Fruit fly (Drosophila melanogaster): ENCODE results near the gene CG3699.

The CG3699 gene

DNA sequence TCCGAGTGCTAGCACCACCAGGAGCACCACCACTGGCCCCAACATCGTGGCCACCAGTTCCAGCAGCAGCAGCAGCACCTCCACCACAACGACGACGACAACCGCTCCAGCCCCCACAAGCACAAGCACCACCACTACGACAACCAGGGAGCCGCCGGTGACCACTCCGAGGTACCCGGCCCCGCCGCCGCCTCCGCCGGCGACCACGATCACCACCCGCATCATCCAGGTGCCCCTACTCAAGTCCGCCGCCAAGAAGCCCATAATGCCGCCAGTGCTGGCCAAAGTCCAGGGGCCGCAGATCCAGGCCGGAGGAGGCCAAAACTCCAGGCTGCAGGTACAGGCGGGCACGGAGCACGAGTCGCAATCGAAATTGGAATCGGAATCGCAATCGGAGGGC is 13.3 kb downstream of the CG3699 start:
- TF ChIP-seq Hr39 (optimal IDR thresholded peaks at IDR 0.05) (peak; percentile 52), sim (GFP tag; IDR thresholded peaks at IDR 0.05) (no peak), Med (GFP tag) (peak; percentile 39)

DNA sequence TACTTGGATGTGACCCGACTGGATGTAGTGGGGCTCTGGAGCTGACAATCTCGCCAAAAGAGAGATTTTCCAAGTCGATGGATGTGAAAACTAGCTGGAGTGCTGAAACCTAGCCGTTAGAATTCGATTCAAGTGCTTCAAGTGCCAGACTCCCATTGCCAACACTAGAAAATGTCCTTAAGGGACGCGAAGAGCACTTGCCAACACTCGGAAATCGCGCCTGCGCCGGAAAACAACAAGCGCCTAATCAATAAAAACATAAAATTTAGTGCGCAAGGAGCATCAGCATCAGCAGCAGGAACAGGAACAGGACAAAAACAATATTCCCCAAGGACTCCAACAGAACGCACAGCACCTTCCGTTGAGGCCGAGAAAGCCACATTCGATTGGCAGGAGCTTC is 14.4 kb downstream of the CG3699 start:
- TF ChIP-seq CG13287 (GFP tag; IDR thresholded peaks at IDR 0.05; ENCODE audit: partially characterized antibody) (peak; percentile 30; the same call in 1 of the 2 replicates), ato (GFP tag; IDR thresholded peaks at IDR 0.05; ENCODE audit: partially characterized antibody) (no peak), NC2β (GFP tag; optimal IDR thresholded peaks at IDR 0.05) (no peak), CG11723 (GFP tag; optimal IDR thresholded peaks at IDR 0.05) (no peak), gcm2 (GFP tag; optimal IDR thresholded peaks at IDR 0.05) (no peak), ttk (GFP tag; IDR thresholded peaks at IDR 0.05) (no peak), stwl (tag; optimal IDR thresholded peaks at IDR 0.05) (peak; percentile 33), ind (GFP tag; optimal IDR thresholded peaks at IDR 0.05) (no peak), sisA (GFP tag; IDR thresholded peaks at IDR 0.05) (no peak), gem (tag; optimal IDR thresholded peaks at IDR 0.05) (no peak), Blimp-1 (GFP tag; optimal IDR thresholded peaks at IDR 0.05) (no peak), Bgb (GFP tag; IDR thresholded peaks at IDR 0.05; ENCODE audit: partially characterized antibody) (0 out of 2 replicates have a peak, but pooled peaks have one; percentile 15), toy (GFP tag; IDR thresholded peaks at IDR 0.05) (no peak), CG3163 (GFP tag; optimal IDR thresholded peaks at IDR 0.05) (no peak), CG10267 (tag; optimal IDR thresholded peaks at IDR 0.05) (peak; percentile 15), Hr51 (GFP tag; optimal IDR thresholded peaks at IDR 0.05) (no peak), twi (tag; optimal IDR thresholded peaks at IDR 0.05) (no peak), onecut (GFP tag; IDR thresholded peaks at IDR 0.05) (peak; percentile 94), ap (GFP tag; IDR thresholded peaks at IDR 0.05) (no peak), CG4404 (GFP tag; IDR thresholded peaks at IDR 0.05) (no peak), wek (GFP tag; optimal IDR thresholded peaks at IDR 0.05) (no peak), CG3281 (GFP tag; optimal IDR thresholded peaks at IDR 0.05) (no peak), CG2875 (GFP tag; optimal IDR thresholded peaks at IDR 0.05) (no peak), Myb (GFP tag; optimal IDR thresholded peaks at IDR 0.05) (peak; percentile 58), pzg (GFP tag; optimal IDR thresholded peaks at IDR 0.05) (peak; percentile 25), CG33557 (GFP tag; optimal IDR thresholded peaks at IDR 0.05) (no peak), hkb (optimal IDR thresholded peaks at IDR 0.05) (no peak), hkb (GFP tag; IDR thresholded peaks at IDR 0.05) (no peak), CTCF (GFP tag; optimal IDR thresholded peaks at IDR 0.05) (no peak), CG13894 (tag; optimal IDR thresholded peaks at IDR 0.05) (no peak), CG15514 (GFP tag; optimal IDR thresholded peaks at IDR 0.05) (peak; percentile 19), CG17568 (GFP tag; optimal IDR thresholded peaks at IDR 0.05) (no peak), CG34224 (GFP tag; IDR thresholded peaks at IDR 0.05; ENCODE audit: partially characterized antibody) (no peak), ewg (GFP tag; optimal IDR thresholded peaks at IDR 0.05) (peak; percentile 97), CG12659 (GFP tag; optimal IDR thresholded peaks at IDR 0.05) (no peak), danr (GFP tag; IDR thresholded peaks at IDR 0.05) (no peak), CG13123 (GFP tag; optimal IDR thresholded peaks at IDR 0.05) (no peak), CG30431 (GFP tag; optimal IDR thresholded peaks at IDR 0.05) (no peak)

- no peak for TF ChIP-seq dmrt99B (tag; optimal IDR thresholded peaks at IDR 0.05)
- TF ChIP-seq CG18262 (tag; optimal IDR thresholded peaks at IDR 0.05) = no peak
- TF ChIP-seq Dll (GFP tag; IDR thresholded peaks at IDR 0.05; ENCODE audit: partially characterized antibody) = no peak
- TF ChIP-seq tna (GFP tag; IDR thresholded peaks at IDR 0.05; ENCODE audit: partially characterized antibody) = no peak
- no peak for TF ChIP-seq pros (GFP tag; optimal IDR thresholded peaks at IDR 0.05)
- no peak for TF ChIP-seq BtbVII (GFP tag; optimal IDR thresholded peaks at IDR 0.05)
Measured at dm6 chrX:932166-932565, 15.1 kb downstream of the CG3699 start, which contains the start of the genes CG32815 and CG3706. Gene CG32815, plus strand, starts transcription at chrX:932466. Gene CG3706, minus strand, starts transcription at chrX:932475.

Data from whole organism, embryonic.